Worm (Caenorhabditis elegans): ENCODE data around the gene str-6.

str-6 gene

ce11 chrV:15721431-15721830 is 28.6 kb downstream of the str-6 start:
- TF ChIP-seq dao-5 (tag; optimal IDR thresholded peaks at IDR 0.05): no peak
- no peak for TF ChIP-seq him-1 (tag; optimal IDR thresholded peaks at IDR 0.05)
- no peak for TF ChIP-seq W03F9.2 (tag; optimal IDR thresholded peaks at IDR 0.05)

DNA sequence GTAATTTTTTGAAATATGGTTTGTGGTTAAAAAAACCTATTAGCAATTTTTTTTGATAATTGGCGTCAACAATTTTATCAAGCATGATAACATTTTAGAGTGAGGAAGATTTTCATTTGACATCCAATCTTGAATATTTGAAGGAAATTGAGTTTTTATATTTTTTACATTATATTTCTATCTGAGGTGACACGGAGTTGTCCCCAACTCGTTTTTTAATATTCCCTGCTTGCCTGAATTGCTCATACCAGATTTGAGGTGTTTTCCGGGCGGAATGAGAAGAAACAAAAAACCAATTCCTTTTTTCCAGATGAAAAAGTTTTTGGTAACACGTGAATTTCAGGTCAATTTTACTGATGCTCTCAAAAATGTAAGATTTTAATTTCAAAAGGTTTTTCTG is 30.5 kb downstream of the str-6 start, which contains the start of gene Y6E2A.7:
TSS of gene Y6E2A.7 (plus strand) at position 301 of the 400 bp plus-strand sequence.
- TF ChIP-seq him-1 (tag; optimal IDR thresholded peaks at IDR 0.05): no peak
- TF ChIP-seq dao-5 (tag; optimal IDR thresholded peaks at IDR 0.05): no peak
- no peak for TF ChIP-seq W03F9.2 (tag; optimal IDR thresholded peaks at IDR 0.05)

DNA sequence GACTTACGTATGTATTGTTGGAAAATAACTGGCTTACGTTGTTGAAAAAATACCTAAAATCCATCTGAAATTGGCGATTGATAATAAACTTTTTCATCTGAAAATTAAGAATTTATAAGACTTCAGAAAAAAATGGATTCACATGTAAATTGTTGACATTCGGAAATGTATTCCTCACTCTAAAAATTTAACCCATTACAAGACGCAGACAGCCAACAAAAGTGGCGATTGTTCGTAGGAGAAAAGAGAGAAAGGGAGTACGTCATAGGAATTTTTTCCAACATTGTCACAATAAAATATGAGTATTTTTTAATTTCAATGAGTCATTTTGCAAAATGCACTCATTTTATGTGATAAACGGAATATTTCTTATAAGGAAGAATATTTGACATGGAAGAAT is 31.5 kb downstream of the str-6 start, which contains the start of gene Y6E2A.5:
TSS of gene Y6E2A.5 (minus strand) at position 101 of the 400 bp plus-strand sequence.
- no peak for TF ChIP-seq W03F9.2 (tag; optimal IDR thresholded peaks at IDR 0.05)
- no peak for TF ChIP-seq dao-5 (tag; optimal IDR thresholded peaks at IDR 0.05)
- no peak for TF ChIP-seq him-1 (tag; optimal IDR thresholded peaks at IDR 0.05)

ce11 chrV:15716679-15717078 is 33.4 kb downstream of the str-6 start, which contains the start of gene Y6E2A.4:
Y6E2A.4 (minus strand) TSS chrV:15716779.
- TF ChIP-seq W03F9.2 (tag; optimal IDR thresholded peaks at IDR 0.05) (no peak), dao-5 (tag; optimal IDR thresholded peaks at IDR 0.05) (no peak), him-1 (tag; optimal IDR thresholded peaks at IDR 0.05) (no peak)

DNA sequence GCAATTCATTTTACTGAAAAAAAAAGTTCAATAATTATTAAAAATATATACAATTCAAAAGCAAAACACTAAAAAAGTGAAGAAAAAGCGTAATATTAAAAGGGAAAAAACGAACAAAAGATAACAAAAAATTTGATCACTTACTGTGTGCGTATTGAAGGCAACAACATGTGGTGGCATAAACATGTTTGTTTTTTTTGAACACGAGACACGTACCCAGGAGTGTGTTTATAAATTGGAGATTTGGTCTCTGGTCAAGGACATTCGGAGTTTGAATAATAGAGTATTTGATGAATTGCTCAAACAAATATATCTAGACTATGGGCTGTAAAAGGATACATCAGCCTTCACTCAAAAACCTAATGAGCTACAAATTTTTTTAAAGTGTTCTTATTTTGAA is 34.4 kb downstream of the str-6 start:
- TF ChIP-seq dao-5 (tag; optimal IDR thresholded peaks at IDR 0.05) (no peak), him-1 (tag; optimal IDR thresholded peaks at IDR 0.05) (no peak), W03F9.2 (tag; optimal IDR thresholded peaks at IDR 0.05) (no peak)

- TF ChIP-seq dao-5 (tag; optimal IDR thresholded peaks at IDR 0.05) (no peak), him-1 (tag; optimal IDR thresholded peaks at IDR 0.05) (no peak), W03F9.2 (tag; optimal IDR thresholded peaks at IDR 0.05) (no peak)
These were observed 37.6 kb downstream of the str-6 start for ce11 chrV:15712385-15712784.

DNA sequence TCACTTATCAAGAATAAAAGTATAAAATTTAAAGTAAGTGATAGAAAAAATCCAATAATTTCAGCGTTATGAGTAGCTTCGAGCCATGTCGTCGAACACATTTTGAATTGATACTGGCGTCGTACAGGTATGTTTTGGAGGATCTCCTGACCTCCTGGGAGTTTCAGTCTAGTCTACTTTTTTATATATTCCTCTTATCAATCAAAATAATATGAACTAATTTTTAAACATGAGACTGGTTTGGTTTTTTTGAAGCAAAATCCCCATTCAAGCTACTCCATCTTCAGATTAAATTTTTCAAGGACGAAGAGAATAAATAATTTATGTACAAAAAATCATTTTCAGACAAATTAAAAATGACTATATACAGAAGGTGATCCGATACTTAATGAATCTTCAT is 38.1 kb downstream of the str-6 start, which contains the start of gene str-101:
TSS of gene str-101 (minus strand) at position 101 of the 400 bp plus-strand sequence.
- TF ChIP-seq W03F9.2 (tag; optimal IDR thresholded peaks at IDR 0.05): no peak
- TF ChIP-seq him-1 (tag; optimal IDR thresholded peaks at IDR 0.05): no peak
- no peak for TF ChIP-seq dao-5 (tag; optimal IDR thresholded peaks at IDR 0.05)

DNA sequence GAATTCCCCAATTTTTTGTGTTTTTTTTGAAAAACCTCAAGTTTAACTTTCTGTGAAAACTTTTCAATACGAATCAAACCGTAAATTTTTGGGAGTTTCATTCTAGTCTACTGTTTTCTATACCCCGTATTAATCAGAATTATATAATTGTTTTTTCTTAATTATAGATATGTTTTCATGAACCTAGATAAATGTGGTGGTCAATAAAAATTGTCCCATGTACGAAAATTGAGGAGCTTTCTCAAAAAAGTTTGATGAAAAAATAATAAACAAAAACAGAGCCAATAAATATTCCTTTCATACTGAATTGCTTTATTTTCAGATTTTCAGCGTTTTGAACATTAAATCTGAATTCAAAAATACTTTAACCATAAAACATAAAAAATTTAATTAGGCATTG is 39.6 kb downstream of the str-6 start, which contains the start of gene Y6E2A.1:
TSS of gene Y6E2A.1 (minus strand) at position 101 of the 400 bp plus-strand sequence.
- TF ChIP-seq him-1 (tag; optimal IDR thresholded peaks at IDR 0.05) (no peak), W03F9.2 (tag; optimal IDR thresholded peaks at IDR 0.05) (no peak), dao-5 (tag; optimal IDR thresholded peaks at IDR 0.05) (no peak)

DNA sequence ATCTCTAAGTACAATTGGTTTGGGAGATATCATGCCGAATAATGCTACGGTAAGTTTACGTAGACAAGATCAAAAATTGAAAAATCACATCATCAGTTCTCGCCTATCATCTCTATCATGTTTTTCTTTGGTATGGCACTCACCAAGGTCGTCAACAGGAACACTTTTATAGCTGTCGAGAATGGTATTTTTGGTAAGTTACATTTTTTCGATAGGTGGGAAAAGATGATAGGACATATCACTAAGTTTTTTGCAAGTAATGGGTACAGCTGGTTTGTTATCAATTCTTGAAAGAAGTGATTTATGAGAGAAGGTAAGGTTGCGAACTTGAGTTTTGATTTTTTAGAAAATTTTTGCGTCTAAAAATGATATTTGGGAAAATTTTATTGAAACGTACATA is 42.0 kb downstream of the str-6 start:
- TF ChIP-seq W03F9.2 (tag; optimal IDR thresholded peaks at IDR 0.05): no peak
- no peak for TF ChIP-seq him-1 (tag; optimal IDR thresholded peaks at IDR 0.05)
- TF ChIP-seq dao-5 (tag; optimal IDR thresholded peaks at IDR 0.05): no peak

ce11 chrV:15704745-15705144 is 45.3 kb downstream of the str-6 start, which contains the start of gene twk-34:
twk-34 (plus strand) TSS chrV:15704960.
- TF ChIP-seq him-1 (tag; optimal IDR thresholded peaks at IDR 0.05) (no peak), dao-5 (tag; optimal IDR thresholded peaks at IDR 0.05) (no peak), W03F9.2 (tag; optimal IDR thresholded peaks at IDR 0.05) (no peak)

DNA sequence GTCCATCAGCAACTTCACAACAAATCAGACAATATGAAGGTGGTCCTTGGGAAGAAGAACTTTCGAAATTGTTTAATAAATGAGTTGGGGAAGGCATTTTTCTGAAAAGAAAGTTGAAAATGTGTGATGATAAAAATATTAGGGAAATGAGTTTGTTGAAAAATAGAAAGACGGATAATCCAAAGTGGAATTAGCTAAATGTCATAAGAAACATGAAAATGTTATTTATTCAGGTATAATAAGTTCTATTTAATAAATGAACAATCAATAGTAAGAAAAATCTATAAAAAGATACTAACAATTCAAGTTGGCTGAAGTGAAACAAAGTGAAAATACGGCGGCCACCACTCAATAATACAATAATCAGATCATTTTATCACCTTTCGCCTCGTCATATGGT is 47.8 kb downstream of the str-6 start, which contains the start of gene nhr-53:
TSS of gene nhr-53 (minus strand) at position 101 of the 400 bp plus-strand sequence.
- TF ChIP-seq W03F9.2 (tag; optimal IDR thresholded peaks at IDR 0.05) (no peak), him-1 (tag; optimal IDR thresholded peaks at IDR 0.05) (no peak), dao-5 (tag; optimal IDR thresholded peaks at IDR 0.05) (no peak)

ce11 chrV:15699799-15700198 is 50.2 kb downstream of the str-6 start, which contains the start of gene nhr-199:
nhr-199 (minus strand) TSS chrV:15699899.
- TF ChIP-seq him-1 (tag; optimal IDR thresholded peaks at IDR 0.05) (no peak), W03F9.2 (tag; optimal IDR thresholded peaks at IDR 0.05) (no peak), dao-5 (tag; optimal IDR thresholded peaks at IDR 0.05) (no peak)
